Worm (Caenorhabditis elegans) whole organism, L3 larva: ENCODE results near the gene pdha-1.

Experiments used
- R02D3.7 ChIP-seq: fragments of 150-350 bp; optimal IDR thresholded peaks from 2 replicates; lab custom pipeline; 2014; ENCODE audit warnings: missing biosample characterization, missing genetic modification characterization
- ama-1 ChIP-seq: fragments of 150-350 bp; optimal IDR thresholded peaks from 2 replicates; lab custom pipeline; 2018
- ceh-28 ChIP-seq: fragments of 150-350 bp; optimal IDR thresholded peaks from 2 replicates; lab custom pipeline; 2014; ENCODE audit warnings: missing biosample characterization, missing genetic modification reagents, missing genetic modification characterization
- daf-12 ChIP-seq: fragments of 150-350 bp; optimal IDR thresholded peaks from 2 replicates; lab custom pipeline; 2014; ENCODE audit warnings: missing biosample characterization, missing genetic modification reagents, missing genetic modification characterization
- fkh-10 ChIP-seq: sonication (generic microtip); optimal IDR thresholded peaks from 2 replicates; lab custom pipeline; 2017; ENCODE audit warnings: missing biosample characterization, missing genetic modification reagents, missing genetic modification characterization
- hmg-11 ChIP-seq: sonication (generic microtip); optimal IDR thresholded peaks from 2 replicates; lab custom pipeline; 2016; ENCODE audit warnings: missing genetic modification characterization, missing compliant biosample characterization
- jun-1 ChIP-seq: fragments of 150-350 bp; optimal IDR thresholded peaks from 2 replicates; lab custom pipeline; 2014; ENCODE audit warnings: missing biosample characterization, missing genetic modification reagents, missing genetic modification characterization
- nhr-12 ChIP-seq: fragments of 150-350 bp; optimal IDR thresholded peaks from 2 replicates; lab custom pipeline; 2014; ENCODE audit warnings: missing biosample characterization, missing genetic modification characterization
- nhr-25 ChIP-seq: sonication (generic microtip); optimal IDR thresholded peaks from 2 replicates; lab custom pipeline; 2017; ENCODE audit warnings: missing biosample characterization, missing genetic modification characterization
- nhr-28 ChIP-seq: fragments of 150-350 bp; optimal IDR thresholded peaks from 2 replicates; lab custom pipeline; 2014; ENCODE audit warnings: missing biosample characterization, missing genetic modification characterization
- nhr-76 ChIP-seq: fragments of 150-350 bp; sonication (generic microtip); optimal IDR thresholded peaks from 5 replicates; lab custom pipeline; 2014; ENCODE audit warnings: missing biosample characterization, missing genetic modification characterization
- unc-62 ChIP-seq: fragments of 150-350 bp; sonication (generic microtip); optimal IDR thresholded peaks from 4 replicates; lab custom pipeline; 2014; ENCODE audit warnings: missing biosample characterization, missing genetic modification reagents, missing genetic modification characterization

DNA sequence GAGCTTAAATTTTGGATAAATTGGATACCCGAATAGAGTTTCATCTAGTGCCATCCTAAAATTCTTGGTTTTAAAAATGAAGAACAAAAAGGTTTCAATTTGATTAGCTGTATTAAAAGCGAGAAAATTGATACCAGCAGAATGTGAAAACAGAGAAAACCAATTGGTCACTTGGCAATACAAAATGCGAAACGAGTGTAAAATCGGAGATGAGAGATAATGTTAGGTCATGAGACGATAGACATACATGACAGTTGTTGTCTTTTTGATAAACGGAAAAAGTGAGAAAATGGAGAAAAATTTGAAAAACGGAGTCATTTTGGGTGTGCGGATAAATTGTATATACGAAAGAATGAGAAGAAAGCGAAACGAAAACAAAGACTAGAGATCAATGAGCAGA lies 38.9 kb downstream of the pdha-1 start, which contains the start of gene sfxn-5:
- TF ChIP-seq nhr-25 (tag; lab: Kevin White, UChicago) (no peak), nhr-28 (tag; lab: Kevin White, UChicago) (no peak), jun-1 (tag; lab: Kevin White, UChicago) (no peak), R02D3.7 (no peak), daf-12 (tag; lab: Kevin White, UChicago) (no peak), unc-62 (GFP tag; lab: Kevin White, UChicago) (no peak), fkh-10 (GFP tag; lab: Kevin White, UChicago) (no peak), hmg-11 (tag; lab: Kevin White, UChicago) (no peak), nhr-76 (tag; lab: Kevin White, UChicago) (no peak), ceh-28 (no peak), ama-1 (lab: Kevin White, UChicago) (no peak), nhr-12 (tag; lab: Kevin White, UChicago) (no peak)
